Fruit fly (Drosophila melanogaster) whole organism, adult: ENCODE measurements around the gene unc80.
A peak's percentile ranks its signal among the peaks of the same experiment; 100 is the strongest.

Source experiments
- CG11617 ChIP-seq: fragments of 200-800 bp; sonication (Bioruptor generic); optimal IDR thresholded peaks from 2 replicates; lab custom pipeline; 2017; ENCODE audit warnings: mild to moderate bottlenecking, missing biosample characterization, missing genetic modification reagents, missing genetic modification characterization
- CG12768 ChIP-seq: fragments of 200-800 bp; sonication (Bioruptor generic); optimal IDR thresholded peaks from 2 replicates; lab custom pipeline; 2017; ENCODE audit warnings: missing biosample characterization, missing genetic modification characterization, mild to moderate bottlenecking, moderate library complexity, missing genetic modification reagents
- CG14711 ChIP-seq: fragments of 200-800 bp; sonication (Bioruptor generic); optimal IDR thresholded peaks from 2 replicates; lab custom pipeline; 2018; ENCODE audit warnings: missing biosample characterization, mild to moderate bottlenecking, missing genetic modification characterization, moderate library complexity
- CG1620 ChIP-seq: fragments of 200-800 bp; sonication (Bioruptor generic); optimal IDR thresholded peaks from 2 replicates; lab custom pipeline; 2016; ENCODE audit warnings: missing biosample characterization, missing genetic modification characterization
- CG33017 ChIP-seq: fragments of 200-800 bp; sonication (Bioruptor generic); optimal IDR thresholded peaks from 2 replicates; lab custom pipeline; 2018; ENCODE audit warnings: missing biosample characterization, mild to moderate bottlenecking, missing genetic modification characterization, moderate library complexity
- CG5204 ChIP-seq: fragments of 200-800 bp; sonication (Bioruptor generic); optimal IDR thresholded peaks from 2 replicates; lab custom pipeline; 2016; ENCODE audit warnings: missing biosample characterization, missing genetic modification characterization
- CG7045 ChIP-seq: fragments of 200-800 bp; sonication (Bioruptor generic); optimal IDR thresholded peaks from 2 replicates; lab custom pipeline; 2017; ENCODE audit warnings: missing biosample characterization, mild to moderate bottlenecking, missing genetic modification characterization
- CG7101 ChIP-seq: fragments of 200-800 bp; sonication (Bioruptor generic); optimal IDR thresholded peaks from 2 replicates; lab custom pipeline; 2018; ENCODE audit warnings: missing biosample characterization, mild to moderate bottlenecking, missing genetic modification characterization, moderate library complexity
- Clk ChIP-seq: fragments of 200-800 bp; sonication (Bioruptor generic); optimal IDR thresholded peaks from 2 replicates; lab custom pipeline; 2017; ENCODE audit warnings: missing biosample characterization, missing genetic modification characterization
- Crg-1 ChIP-seq: fragments of 200-800 bp; sonication (Bioruptor generic); optimal IDR thresholded peaks from 2 replicates; lab custom pipeline; 2016; ENCODE audit warnings: missing biosample characterization, missing genetic modification characterization
- Hr96 ChIP-seq: fragments of 200-800 bp; sonication (Bioruptor generic); optimal IDR thresholded peaks from 2 replicates; lab custom pipeline; 2016; ENCODE audit warnings: missing biosample characterization, missing genetic modification characterization
- Mnt ChIP-seq: fragments of 200-800 bp; sonication (Bioruptor generic); optimal IDR thresholded peaks from 2 replicates; lab custom pipeline; 2016; ENCODE audit warnings: missing biosample characterization, mild to moderate bottlenecking, missing genetic modification characterization
- bab1 ChIP-seq: fragments of 200-800 bp; sonication (Bioruptor generic); optimal IDR thresholded peaks from 3 replicates; lab custom pipeline; 2019; ENCODE audit warnings: missing biosample characterization, mild to moderate bottlenecking, missing genetic modification characterization, moderate library complexity
- cic ChIP-seq: fragments of 200-800 bp; sonication (Bioruptor generic); optimal IDR thresholded peaks from 2 replicates; lab custom pipeline; 2017; ENCODE audit warnings: missing biosample characterization, mild to moderate bottlenecking, missing genetic modification characterization, moderate library complexity
- cnc ChIP-seq, 2 experiments: fragments of >200 bp; optimal IDR thresholded peaks; 2 replicates each; lab custom pipeline; 2017
- kay ChIP-seq: fragments of 200-800 bp; sonication (Bioruptor generic); peaks from one replicate; lab custom pipeline; 2016; ENCODE audit warnings: missing biosample characterization, missing genetic modification characterization, borderline replicate concordance
- ovo ChIP-seq: fragments of 200-800 bp; sonication (Bioruptor generic); optimal IDR thresholded peaks from 2 replicates; lab custom pipeline; 2016; ENCODE audit warnings: missing biosample characterization, missing genetic modification characterization
- pad ChIP-seq: fragments of 200-800 bp; sonication (Bioruptor generic); optimal IDR thresholded peaks from 3 replicates; lab custom pipeline; 2017; ENCODE audit warnings: missing biosample characterization, missing genetic modification characterization, mild to moderate bottlenecking, moderate library complexity, missing genetic modification reagents
- tj ChIP-seq: fragments of 200-800 bp; sonication (Bioruptor generic); optimal IDR thresholded peaks from 3 replicates; lab custom pipeline; 2017; ENCODE audit warnings: missing biosample characterization, mild to moderate bottlenecking, missing genetic modification characterization, moderate library complexity
- toe ChIP-seq: fragments of 200-800 bp; sonication (Bioruptor generic); optimal IDR thresholded peaks from 2 replicates; lab custom pipeline; 2016; ENCODE audit warnings: missing biosample characterization, missing genetic modification characterization

The unc80 gene

dm6 chr3R:27655109-27655508 is 7.1 kb upstream of the unc80 start:
- TF ChIP-seq CG5204 (peak; percentile 10), toe (no peak)

dm6 chr3R:27656686-27657535 is 5.3 kb upstream of the unc80 start, which contains the start of gene tau:
TSS of gene tau (minus strand) at chr3R:27656996.
- TF ChIP-seq cic (GFP tag; lab: Kevin White, UChicago) (peak; percentile 16), toe (no peak), ovo (GFP tag; lab: Kevin White, UChicago) (no peak), CG7101 (tag; lab: Kevin White, UChicago) (no peak), CG14711 (tag; lab: Kevin White, UChicago) (no peak), CG7045 (GFP tag; lab: Kevin White, UChicago) (no peak), tj (GFP tag; lab: Kevin White, UChicago) (no peak), kay (GFP tag; lab: Kevin White, UChicago) (peak; percentile 71)

dm6 chr3R:27660127-27660579 is 2.1 kb upstream of the unc80 start, which contains the start of gene Mlc1:
TSS of gene Mlc1 (minus strand) at chr3R:27660177.
- no peak for TF ChIP-seq Clk (GFP tag; lab: Kevin White, UChicago)
- no peak for TF ChIP-seq CG1620 (GFP tag; lab: Kevin White, UChicago)
- no peak for TF ChIP-seq Hr96 (GFP tag; lab: Kevin White, UChicago)
- TF ChIP-seq bab1 = no peak
- TF ChIP-seq CG14711 (tag; lab: Kevin White, UChicago) = no peak
- TF ChIP-seq ovo (GFP tag; lab: Kevin White, UChicago) = no peak
- TF ChIP-seq CG11617 (GFP tag; lab: Kevin White, UChicago) = no peak
- no peak for TF ChIP-seq CG12768
- TF ChIP-seq Mnt (GFP tag; lab: Kevin White, UChicago) = no peak
- no peak for TF ChIP-seq Crg-1 (GFP tag; lab: Kevin White, UChicago)
- TF ChIP-seq pad (GFP tag; lab: Kevin White, UChicago) = no peak
- no peak for TF ChIP-seq CG5204
- no peak for TF ChIP-seq cnc (optimal IDR thresholded peaks at IDR 0.05; lab: Kevin White, UChicago)
- TF ChIP-seq CG7101 (tag; lab: Kevin White, UChicago) = no peak
- no peak for TF ChIP-seq kay (GFP tag; lab: Kevin White, UChicago)
- TF ChIP-seq CG33017 = no peak
- no peak for TF ChIP-seq toe
- no peak for TF ChIP-seq CG7045 (GFP tag; lab: Kevin White, UChicago)

dm6 chr3R:27661389-27661788 is 850 bp upstream of the unc80 start:
- TF ChIP-seq CG1620 (GFP tag; lab: Kevin White, UChicago) (no peak), CG7101 (tag; lab: Kevin White, UChicago) (no peak), CG5204 (no peak), Hr96 (GFP tag; lab: Kevin White, UChicago) (no peak), cnc (optimal IDR thresholded peaks at IDR 0.05; lab: Kevin White, UChicago) (no peak), CG33017 (no peak), toe (no peak), cic (GFP tag; lab: Kevin White, UChicago) (no peak), Clk (GFP tag; lab: Kevin White, UChicago) (no peak), Crg-1 (GFP tag; lab: Kevin White, UChicago) (no peak), bab1 (no peak), kay (GFP tag; lab: Kevin White, UChicago) (no peak), CG14711 (tag; lab: Kevin White, UChicago) (no peak), tj (GFP tag; lab: Kevin White, UChicago) (no peak), Mnt (GFP tag; lab: Kevin White, UChicago) (no peak)

- TF ChIP-seq CG33017 (no peak), tj (GFP tag; lab: Kevin White, UChicago) (no peak), Crg-1 (GFP tag; lab: Kevin White, UChicago) (no peak), CG14711 (tag; lab: Kevin White, UChicago) (no peak), CG12768 (no peak), pad (GFP tag; lab: Kevin White, UChicago) (no peak), Mnt (GFP tag; lab: Kevin White, UChicago) (peak; percentile 40), CG11617 (GFP tag; lab: Kevin White, UChicago) (no peak)
Observed at dm6 chr3R:27662857-27663256, 618 bp downstream of the unc80 start.

dm6 chr3R:27677174-27677726 is 15.0 kb downstream of the unc80 start, which contains the start of gene Hsdl2:
TSS of gene Hsdl2 (plus strand) at chr3R:27677522.
- TF ChIP-seq cnc (optimal IDR thresholded peaks at IDR 0.05; lab: Kevin White, UChicago) (no peak), Crg-1 (GFP tag; lab: Kevin White, UChicago) (peak; percentile 72), Mnt (GFP tag; lab: Kevin White, UChicago) (peak; percentile 46), toe (peak; percentile 62), CG1620 (GFP tag; lab: Kevin White, UChicago) (peak; percentile 38), kay (GFP tag; lab: Kevin White, UChicago) (no peak), ovo (GFP tag; lab: Kevin White, UChicago) (peak; percentile 41), CG7045 (GFP tag; lab: Kevin White, UChicago) (peak; percentile 22), Hr96 (GFP tag; lab: Kevin White, UChicago) (peak; percentile 57), CG5204 (peak; percentile 76), CG7101 (tag; lab: Kevin White, UChicago) (no peak), CG14711 (tag; lab: Kevin White, UChicago) (peak; percentile 46), tj (GFP tag; lab: Kevin White, UChicago) (peak; percentile 43), CG12768 (peak; percentile 92), bab1 (peak; percentile 37), cic (GFP tag; lab: Kevin White, UChicago) (no peak), Clk (GFP tag; lab: Kevin White, UChicago) (peak; percentile 33), CG11617 (GFP tag; lab: Kevin White, UChicago) (peak; percentile 76), pad (GFP tag; lab: Kevin White, UChicago) (peak; percentile 41), CG33017 (peak; percentile 30)
